Fruit fly (Drosophila melanogaster): Measurements from ENCODE around the gene gcm.

- TF ChIP-seq insv (optimal IDR thresholded peaks at IDR 0.05) (no peak), ttk (optimal IDR thresholded peaks at IDR 0.05) (no peak), Sin3A (optimal IDR thresholded peaks at IDR 0.05) (no peak), psq (optimal IDR thresholded peaks at IDR 0.05) (no peak), h (optimal IDR thresholded peaks at IDR 0.05) (no peak), Myc (optimal IDR thresholded peaks at IDR 0.05) (no peak)
These were observed 36.4 kb upstream of the gcm start for dm6 chr2L:9617908-9618307.

Measured in Kc167 (cell line).